Fruit fly (Drosophila melanogaster) whole organism, wandering third instar larva: ENCODE data around the gene CG45428.

Source experiments
- Dfd ChIP-seq: fragments of >200 bp; optimal IDR thresholded peaks from 2 replicates; lab custom pipeline; 2017; ENCODE audit warnings: missing biosample characterization, missing genetic modification characterization
- OdsH ChIP-seq: fragments of 200-800 bp; sonication (Bioruptor generic); optimal IDR thresholded peaks from 2 replicates; lab custom pipeline; 2016; ENCODE audit warnings: missing biosample characterization, mild to moderate bottlenecking, missing genetic modification characterization
- dmrt93B ChIP-seq: fragments of 200-800 bp; sonication (Bioruptor generic); optimal IDR thresholded peaks from 2 replicates; lab custom pipeline; 2018; ENCODE audit warnings: missing biosample characterization, mild to moderate bottlenecking, missing genetic modification characterization
- pan ChIP-seq: fragments of >200 bp; optimal IDR thresholded peaks from 2 replicates; lab custom pipeline; 2017
- sv ChIP-seq: fragments of 200-800 bp; sonication (Bioruptor generic); optimal IDR thresholded peaks from 3 replicates; lab custom pipeline; 2016; ENCODE audit warnings: missing biosample characterization, missing genetic modification characterization

- TF ChIP-seq sv (no peak), Dfd (GFP tag; lab: Kevin White, UChicago) (no peak), OdsH (no peak), pan (lab: Kevin White, UChicago) (no peak), dmrt93B (GFP tag; lab: Kevin White, UChicago) (no peak)
Observed at dm6 chr3L:22871030-22871844, 34.4 kb upstream of the CG45428 start.
